Worm (Caenorhabditis elegans): ENCODE measurements around the gene R11D1.2.

Gene R11D1.2

ce11 chrV:12743778-12744502 is 35.5 kb downstream of the R11D1.2 start:
- 0 out of 2 replicates have a peak, but pooled peaks have one; percentile 19 for TF ChIP-seq cebp-2 (GFP tag; IDR thresholded peaks at IDR 0.05)
- TF ChIP-seq F23B12.7 (tag; optimal IDR thresholded peaks at IDR 0.05; ENCODE audit: insufficient read depth), result no peak
- 0 out of 2 replicates have a peak, but pooled peaks have one; percentile 17 for TF ChIP-seq nfyb-1 (GFP tag; IDR thresholded peaks at IDR 0.05)
- TF ChIP-seq nhr-179 (tag; optimal IDR thresholded peaks at IDR 0.05), result no peak
- TF ChIP-seq mcd-1 (GFP tag; IDR thresholded peaks at IDR 0.05), result no peak
- no peak for TF ChIP-seq sptf-2 (GFP tag; optimal IDR thresholded peaks at IDR 0.05)
- TF ChIP-seq rpc-1 (optimal IDR thresholded peaks at IDR 0.05), result no peak
- TF ChIP-seq rpc-1 (tag; optimal IDR thresholded peaks at IDR 0.05), result no peak
- TF ChIP-seq nhr-80 (tag; optimal IDR thresholded peaks at IDR 0.05), result peak; percentile 41
- TF ChIP-seq bed-2 (GFP tag; IDR thresholded peaks at IDR 0.05), result no peak
- peak; percentile 55 for TF ChIP-seq F52B5.7 (tag; optimal IDR thresholded peaks at IDR 0.05)
- no peak for TF ChIP-seq F37B4.10 (GFP tag; IDR thresholded peaks at IDR 0.05)
- TF ChIP-seq nhr-90 (tag; optimal IDR thresholded peaks at IDR 0.05), result peak; percentile 38
- peak; percentile 11 for TF ChIP-seq chd-7 (tag; optimal IDR thresholded peaks at IDR 0.05)
- TF ChIP-seq akir-1 (GFP tag; optimal IDR thresholded peaks at IDR 0.05), result no peak
- TF ChIP-seq tbx-9 (tag; optimal IDR thresholded peaks at IDR 0.05; ENCODE audit: borderline replicate concordance), result no peak
- no peak for TF ChIP-seq ztf-25 (GFP tag; IDR thresholded peaks at IDR 0.05)

- no peak for TF ChIP-seq unc-62 (GFP tag; optimal IDR thresholded peaks at IDR 0.05)
- TF ChIP-seq nhr-80 (tag; optimal IDR thresholded peaks at IDR 0.05), result peak; percentile 26
These were observed 36.6 kb downstream of the R11D1.2 start, which contains the start of gene C15C8.7 for ce11 chrV:12744979-12745378. Gene C15C8.7, minus strand, starts transcription at chrV:12745050.

ce11 chrV:12747431-12747830 is 39.0 kb downstream of the R11D1.2 start, which contains the start of gene C15C8.4:
Gene C15C8.4, minus strand, starts transcription at chrV:12747463.
- TF ChIP-seq chd-7 (tag; optimal IDR thresholded peaks at IDR 0.05) (no peak), aptf-3 (GFP tag; IDR thresholded peaks at IDR 0.05) (no peak), let-526 (GFP tag; IDR thresholded peaks at IDR 0.05) (no peak), T07F8.4 (tag; optimal IDR thresholded peaks at IDR 0.05) (no peak), F10E7.11 (tag; optimal IDR thresholded peaks at IDR 0.05) (no peak), lsl-1 (GFP tag; optimal IDR thresholded peaks at IDR 0.05) (no peak), nhr-90 (tag; optimal IDR thresholded peaks at IDR 0.05) (no peak), lag-1 (GFP tag; IDR thresholded peaks at IDR 0.05) (no peak), lin-54 (GFP tag; optimal IDR thresholded peaks at IDR 0.05) (no peak), F33H1.4 (GFP tag; IDR thresholded peaks at IDR 0.05) (no peak), nhr-27 (tag; optimal IDR thresholded peaks at IDR 0.05) (no peak), ceh-58 (GFP tag; IDR thresholded peaks at IDR 0.05) (no peak), ceh-40 (GFP tag; IDR thresholded peaks at IDR 0.05) (no peak), hmg-1.2 (GFP tag; IDR thresholded peaks at IDR 0.05) (no peak)

ce11 chrV:12747856-12748255 is 39.5 kb downstream of the R11D1.2 start, which contains the start of gene C15C8.5:
Gene C15C8.5, plus strand, starts transcription at chrV:12748007.
- no peak for TF ChIP-seq nhr-120 (GFP tag; IDR thresholded peaks at IDR 0.05)
- TF ChIP-seq lsy-27 (tag; optimal IDR thresholded peaks at IDR 0.05; ENCODE audit: borderline replicate concordance, insufficient read depth), result no peak
- TF ChIP-seq efl-1 (GFP tag; optimal IDR thresholded peaks at IDR 0.05), result no peak
- TF ChIP-seq bed-2 (GFP tag; IDR thresholded peaks at IDR 0.05), result no peak
- no peak for TF ChIP-seq pbrm-1 (GFP tag; IDR thresholded peaks at IDR 0.05)
- no peak for TF ChIP-seq ztf-26 (tag; optimal IDR thresholded peaks at IDR 0.05)
- no peak for TF ChIP-seq let-607 (tag; optimal IDR thresholded peaks at IDR 0.05)
- no peak for TF ChIP-seq attf-6 (GFP tag; IDR thresholded peaks at IDR 0.05)
- no peak for TF ChIP-seq sptf-2 (GFP tag; optimal IDR thresholded peaks at IDR 0.05)
- no peak for TF ChIP-seq atf-7 (tag; optimal IDR thresholded peaks at IDR 0.05)
- TF ChIP-seq zfh-2 (GFP tag; conservative IDR thresholded peaks at IDR 0.05), result no peak
- no peak for TF ChIP-seq mcd-1 (GFP tag; IDR thresholded peaks at IDR 0.05)
- no peak for TF ChIP-seq lin-35 (GFP tag; optimal IDR thresholded peaks at IDR 0.05)
- no peak for TF ChIP-seq tlf-1 (GFP tag; optimal IDR thresholded peaks at IDR 0.05)
- TF ChIP-seq F22D6.2 (tag; optimal IDR thresholded peaks at IDR 0.05), result no peak
- no peak for TF ChIP-seq B0035.1 (tag; optimal IDR thresholded peaks at IDR 0.05)
- no peak for TF ChIP-seq dpff-1 (tag; optimal IDR thresholded peaks at IDR 0.05)
- TF ChIP-seq F57C9.4 (tag; optimal IDR thresholded peaks at IDR 0.05), result no peak
